Worm (Caenorhabditis elegans): ENCODE data around the gene C08E3.14.

DNA sequence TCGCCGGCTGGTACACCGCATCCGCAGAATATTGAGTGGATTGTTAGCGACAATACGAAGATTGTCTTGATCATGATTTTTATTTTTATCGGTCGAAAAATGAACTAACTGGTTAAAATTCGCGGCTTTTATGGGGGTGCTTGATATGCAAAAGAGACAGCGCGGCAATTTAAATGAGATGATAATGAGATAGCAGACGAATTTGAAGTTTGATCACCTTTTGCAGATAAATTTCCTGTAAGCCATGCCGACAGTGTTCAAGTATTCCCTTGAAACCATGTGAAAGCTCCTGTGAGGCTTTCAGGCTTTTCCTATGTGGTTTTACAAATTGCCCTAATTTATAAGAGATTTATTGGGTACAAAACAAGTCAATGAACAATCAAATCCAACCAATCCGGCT, 20.4 kb downstream of the C08E3.14 start, which contains the start of gene ZC204.17:
- TF ChIP-seq flt-1 (GFP tag; IDR thresholded peaks at IDR 0.05), result no peak
- no peak for TF ChIP-seq sea-1 (GFP tag; conservative IDR thresholded peaks at IDR 0.05)
- no peak for TF ChIP-seq ama-1 (optimal IDR thresholded peaks at IDR 0.05)
- TF ChIP-seq tbx-11 (GFP tag; IDR thresholded peaks at IDR 0.05), result no peak
- TF ChIP-seq ceh-36 (tag; optimal IDR thresholded peaks at IDR 0.05), result no peak
- TF ChIP-seq B0310.2 (tag; optimal IDR thresholded peaks at IDR 0.05), result no peak
- no peak for TF ChIP-seq pes-1 (GFP tag; IDR thresholded peaks at IDR 0.05)
- no peak for TF ChIP-seq hmg-4 (GFP tag; optimal IDR thresholded peaks at IDR 0.05)
- TF ChIP-seq hnd-1 (tag; optimal IDR thresholded peaks at IDR 0.05), result no peak

All from whole organism, early embryonic.